Fruit fly (Drosophila melanogaster) whole organism, adult: Measurements from ENCODE around the gene Ucp4A.
"Not testable (repeated sequence)": the region's sequence is repeated elsewhere in the genome, so short reads cannot be mapped to it uniquely, and the experiment has no call there.

Source experiments
- CG11617 ChIP-seq: fragments of 200-800 bp; sonication (Bioruptor generic); optimal IDR thresholded peaks from 2 replicates; lab custom pipeline; 2017; ENCODE audit warnings: mild to moderate bottlenecking, missing biosample characterization, missing genetic modification reagents, missing genetic modification characterization
- CG12768 ChIP-seq: fragments of 200-800 bp; sonication (Bioruptor generic); optimal IDR thresholded peaks from 2 replicates; lab custom pipeline; 2017; ENCODE audit warnings: missing biosample characterization, missing genetic modification characterization, mild to moderate bottlenecking, moderate library complexity, missing genetic modification reagents
- CG14711 ChIP-seq: fragments of 200-800 bp; sonication (Bioruptor generic); optimal IDR thresholded peaks from 2 replicates; lab custom pipeline; 2018; ENCODE audit warnings: missing biosample characterization, mild to moderate bottlenecking, missing genetic modification characterization, moderate library complexity
- CG1620 ChIP-seq: fragments of 200-800 bp; sonication (Bioruptor generic); optimal IDR thresholded peaks from 2 replicates; lab custom pipeline; 2016; ENCODE audit warnings: missing biosample characterization, missing genetic modification characterization
- CG33017 ChIP-seq: fragments of 200-800 bp; sonication (Bioruptor generic); optimal IDR thresholded peaks from 2 replicates; lab custom pipeline; 2018; ENCODE audit warnings: missing biosample characterization, mild to moderate bottlenecking, missing genetic modification characterization, moderate library complexity
- CG5204 ChIP-seq: fragments of 200-800 bp; sonication (Bioruptor generic); optimal IDR thresholded peaks from 2 replicates; lab custom pipeline; 2016; ENCODE audit warnings: missing biosample characterization, missing genetic modification characterization
- CG7045 ChIP-seq: fragments of 200-800 bp; sonication (Bioruptor generic); optimal IDR thresholded peaks from 2 replicates; lab custom pipeline; 2017; ENCODE audit warnings: missing biosample characterization, mild to moderate bottlenecking, missing genetic modification characterization
- CG7101 ChIP-seq: fragments of 200-800 bp; sonication (Bioruptor generic); optimal IDR thresholded peaks from 2 replicates; lab custom pipeline; 2018; ENCODE audit warnings: missing biosample characterization, mild to moderate bottlenecking, missing genetic modification characterization, moderate library complexity
- Clk ChIP-seq: fragments of 200-800 bp; sonication (Bioruptor generic); optimal IDR thresholded peaks from 2 replicates; lab custom pipeline; 2017; ENCODE audit warnings: missing biosample characterization, missing genetic modification characterization
- Crg-1 ChIP-seq: fragments of 200-800 bp; sonication (Bioruptor generic); optimal IDR thresholded peaks from 2 replicates; lab custom pipeline; 2016; ENCODE audit warnings: missing biosample characterization, missing genetic modification characterization
- Hr96 ChIP-seq: fragments of 200-800 bp; sonication (Bioruptor generic); optimal IDR thresholded peaks from 2 replicates; lab custom pipeline; 2016; ENCODE audit warnings: missing biosample characterization, missing genetic modification characterization
- Mnt ChIP-seq: fragments of 200-800 bp; sonication (Bioruptor generic); optimal IDR thresholded peaks from 2 replicates; lab custom pipeline; 2016; ENCODE audit warnings: missing biosample characterization, mild to moderate bottlenecking, missing genetic modification characterization
- bab1 ChIP-seq: fragments of 200-800 bp; sonication (Bioruptor generic); optimal IDR thresholded peaks from 3 replicates; lab custom pipeline; 2019; ENCODE audit warnings: missing biosample characterization, mild to moderate bottlenecking, missing genetic modification characterization, moderate library complexity
- cic ChIP-seq: fragments of 200-800 bp; sonication (Bioruptor generic); optimal IDR thresholded peaks from 2 replicates; lab custom pipeline; 2017; ENCODE audit warnings: missing biosample characterization, mild to moderate bottlenecking, missing genetic modification characterization, moderate library complexity
- cnc ChIP-seq, 2 experiments: fragments of >200 bp; optimal IDR thresholded peaks; 2 replicates each; lab custom pipeline; 2017
- kay ChIP-seq: fragments of 200-800 bp; sonication (Bioruptor generic); peaks from one replicate; lab custom pipeline; 2016; ENCODE audit warnings: missing biosample characterization, missing genetic modification characterization, borderline replicate concordance
- ovo ChIP-seq: fragments of 200-800 bp; sonication (Bioruptor generic); optimal IDR thresholded peaks from 2 replicates; lab custom pipeline; 2016; ENCODE audit warnings: missing biosample characterization, missing genetic modification characterization
- pad ChIP-seq: fragments of 200-800 bp; sonication (Bioruptor generic); optimal IDR thresholded peaks from 3 replicates; lab custom pipeline; 2017; ENCODE audit warnings: missing biosample characterization, missing genetic modification characterization, mild to moderate bottlenecking, moderate library complexity, missing genetic modification reagents
- tj ChIP-seq: fragments of 200-800 bp; sonication (Bioruptor generic); optimal IDR thresholded peaks from 3 replicates; lab custom pipeline; 2017; ENCODE audit warnings: missing biosample characterization, mild to moderate bottlenecking, missing genetic modification characterization, moderate library complexity
- toe ChIP-seq: fragments of 200-800 bp; sonication (Bioruptor generic); optimal IDR thresholded peaks from 2 replicates; lab custom pipeline; 2016; ENCODE audit warnings: missing biosample characterization, missing genetic modification characterization

The Ucp4A gene

dm6 chrX:17886107-17886448 lies 41.3 kb downstream of the Ucp4A start:
- TF ChIP-seq CG11617 (GFP tag; lab: Kevin White, UChicago) (no peak), kay (GFP tag; lab: Kevin White, UChicago) (no peak), toe (no peak), CG7045 (GFP tag; lab: Kevin White, UChicago) (no peak), Clk (no peak), CG12768 (no peak), CG1620 (GFP tag; lab: Kevin White, UChicago) (no peak), pad (GFP tag; lab: Kevin White, UChicago) (no peak)

DNA sequence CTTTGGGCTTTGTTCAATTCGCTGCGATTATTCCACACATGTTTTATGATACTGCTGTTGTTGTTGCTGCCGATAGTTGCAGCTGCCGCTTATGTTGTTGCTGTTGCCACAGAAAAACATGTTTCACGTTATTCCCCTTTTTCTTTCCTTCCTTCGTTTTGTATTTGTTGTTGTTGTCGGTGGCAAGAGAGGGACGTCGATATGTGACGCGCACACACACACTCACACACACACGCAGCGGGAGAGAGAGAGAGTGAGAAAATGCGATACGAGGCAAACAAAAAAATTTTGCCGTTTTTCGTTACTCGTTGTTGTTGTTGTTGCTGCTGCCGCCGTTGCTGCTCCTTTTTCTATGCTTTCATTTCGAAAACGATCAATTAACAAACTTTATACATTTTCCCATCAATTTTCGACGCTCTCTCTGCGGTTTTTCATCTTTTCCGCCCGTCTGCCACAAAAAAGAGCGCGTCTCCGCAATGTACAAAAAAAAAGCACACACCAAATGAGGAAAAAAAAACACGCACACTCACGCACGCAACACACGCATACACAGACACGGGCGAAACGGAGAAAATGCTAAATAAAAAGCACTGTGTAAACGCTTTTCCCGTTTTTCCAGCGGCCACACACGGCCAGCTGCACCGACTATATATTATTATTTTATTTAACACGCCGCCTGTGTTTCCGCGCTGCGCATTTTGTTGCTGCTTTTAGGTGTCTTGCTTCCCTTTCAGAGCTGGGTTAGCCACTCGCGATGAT lies 41.9 kb downstream of the Ucp4A start:
- TF ChIP-seq tj (GFP tag; lab: Kevin White, UChicago), result peak; percentile 37
- TF ChIP-seq Mnt (GFP tag; lab: Kevin White, UChicago), result peak; percentile 75
- no peak for TF ChIP-seq CG33017 (tag; lab: Kevin White, UChicago)
- peak; percentile 38 for TF ChIP-seq CG11617 (GFP tag; lab: Kevin White, UChicago)
- TF ChIP-seq pad (GFP tag; lab: Kevin White, UChicago), result peak; percentile 38

dm6 chrX:17887208-17887627 lies 42.5 kb downstream of the Ucp4A start, which contains the start of gene mnb:
Gene mnb, minus strand, starts transcription at chrX:17887222.
- TF ChIP-seq ovo (GFP tag; lab: Kevin White, UChicago) (no peak), CG1620 (GFP tag; lab: Kevin White, UChicago) (peak; percentile 78), Mnt (GFP tag; lab: Kevin White, UChicago) (peak; percentile 8), toe (peak; percentile 42), CG11617 (GFP tag; lab: Kevin White, UChicago) (peak; percentile 17), kay (GFP tag; lab: Kevin White, UChicago) (no peak), cic (GFP tag; lab: Kevin White, UChicago) (no peak), CG14711 (no peak), bab1 (GFP tag; lab: Kevin White, UChicago) (peak; percentile 25), CG5204 (GFP tag; lab: Kevin White, UChicago) (peak; percentile 58), Hr96 (GFP tag; lab: Kevin White, UChicago) (peak; percentile 60)

- TF ChIP-seq ovo (GFP tag; lab: Kevin White, UChicago) (no peak), Hr96 (GFP tag; lab: Kevin White, UChicago) (no peak), CG7101 (tag; lab: Kevin White, UChicago) (no peak), toe (no peak), CG14711 (no peak), CG11617 (GFP tag; lab: Kevin White, UChicago) (no peak), pad (GFP tag; lab: Kevin White, UChicago) (no peak), kay (GFP tag; lab: Kevin White, UChicago) (no peak), cic (GFP tag; lab: Kevin White, UChicago) (no peak), bab1 (GFP tag; lab: Kevin White, UChicago) (no peak), CG1620 (GFP tag; lab: Kevin White, UChicago) (no peak), CG7045 (GFP tag; lab: Kevin White, UChicago) (no peak), CG33017 (tag; lab: Kevin White, UChicago) (no peak), CG5204 (GFP tag; lab: Kevin White, UChicago) (no peak), Crg-1 (GFP tag; lab: Kevin White, UChicago) (no peak), Mnt (GFP tag; lab: Kevin White, UChicago) (no peak), cnc (optimal IDR thresholded peaks at IDR 0.05; lab: Kevin White, UChicago) (no peak), Clk (no peak), CG12768 (no peak), tj (GFP tag; lab: Kevin White, UChicago) (no peak)
Observed at dm6 chrX:17887877-17888276, 43.1 kb downstream of the Ucp4A start, which contains the start of gene CG6788. Gene CG6788, plus strand, starts transcription at chrX:17888177.

DNA sequence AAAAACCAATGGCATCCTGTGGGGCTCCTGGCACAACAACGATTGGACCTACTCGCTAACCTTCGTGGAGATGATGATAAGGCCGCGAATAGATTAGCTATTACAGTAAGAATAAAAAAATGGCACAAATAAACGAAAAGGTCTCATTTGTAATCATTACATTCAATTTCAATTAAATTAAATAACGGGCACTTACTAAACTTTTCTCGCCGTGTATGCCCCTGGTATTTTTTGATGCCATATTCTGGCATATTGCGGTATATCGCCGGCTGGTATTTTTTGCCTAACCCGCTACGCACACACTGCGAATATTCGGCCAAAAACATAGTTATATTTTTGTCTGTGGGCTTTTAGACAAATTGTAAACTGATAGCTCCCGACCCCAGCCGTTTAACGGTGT lies 44.5 kb downstream of the Ucp4A start, which contains the start of gene Gss1:
Gene Gss1 (plus strand): TSS at position 301 of the 400 bp plus-strand sequence.
- not testable (repeated sequence) for TF ChIP-seq kay, bab1, Crg-1 (GFP tag; lab: Kevin White, UChicago)
